Worm (Caenorhabditis elegans) whole organism, L1 larva: ENCODE results near the gene pud-4.

Experiments
- aha-1 ChIP-seq: fragments of 150-350 bp; optimal IDR thresholded peaks from 2 replicates; lab custom pipeline; 2014; ENCODE audit warnings: missing biosample characterization, missing genetic modification characterization
- blmp-1 ChIP-seq: fragments of 150-350 bp; optimal IDR thresholded peaks from 2 replicates; lab custom pipeline; 2014; ENCODE audit warnings: missing biosample characterization, missing genetic modification characterization
- ceh-8 ChIP-seq: fragments of 200-800 bp; sonication (Bioruptor generic); optimal IDR thresholded peaks from 2 replicates; lab custom pipeline; 2018; ENCODE audit warnings: mild to moderate bottlenecking, missing genetic modification characterization, moderate library complexity, missing compliant biosample characterization
- ces-1 ChIP-seq: fragments of 150-350 bp; optimal IDR thresholded peaks from 2 replicates; lab custom pipeline; 2014; ENCODE audit warnings: missing biosample characterization, missing genetic modification reagents, missing genetic modification characterization
- egl-13 ChIP-seq: sonication (generic microtip); optimal IDR thresholded peaks from 2 replicates; lab custom pipeline; 2016; ENCODE audit warnings: missing genotype, missing genetic modification reagents, missing genetic modification characterization, missing compliant biosample characterization
- grh-1 ChIP-seq: fragments of 200-800 bp; sonication (Bioruptor generic); IDR thresholded peaks from 2 replicates; pipeline ENCODE4 v1.3.6; 2022; ENCODE audit warnings: missing genetic modification reagents, missing genetic modification characterization, missing compliant biosample characterization
- irx-1 ChIP-seq: sonication (generic microtip); optimal IDR thresholded peaks from 2 replicates; lab custom pipeline; 2016; ENCODE audit warnings: missing genetic modification characterization, missing compliant biosample characterization
- lin-13 ChIP-seq: fragments of 150-350 bp; optimal IDR thresholded peaks from 2 replicates; lab custom pipeline; 2014; ENCODE audit warnings: missing biosample characterization, missing genetic modification reagents, missing genetic modification characterization
- lin-15B ChIP-seq: fragments of 150-350 bp; sonication (generic microtip); optimal IDR thresholded peaks from 3 replicates; lab custom pipeline; 2014; ENCODE audit warnings: missing biosample characterization, missing genetic modification characterization
- mdl-1 ChIP-seq, 2 experiments: fragments of 150-350 bp; optimal IDR thresholded peaks; 2 replicates each; lab custom pipeline; 2014 to 2017; ENCODE audit warnings: missing biosample characterization in 2 of 2, missing genetic modification characterization in 2 of 2, inconsistent platforms in 1 of 2
- mef-2 ChIP-seq: fragments of 150-350 bp; optimal IDR thresholded peaks from 2 replicates; lab custom pipeline; 2014; ENCODE audit warnings: missing biosample characterization, missing genetic modification characterization
- nhr-237 ChIP-seq: fragments of 150-350 bp; optimal IDR thresholded peaks from 2 replicates; lab custom pipeline; 2014; ENCODE audit warnings: missing biosample characterization, missing genetic modification characterization
- nhr-47 ChIP-seq: sonication (generic microtip); optimal IDR thresholded peaks from 2 replicates; lab custom pipeline; 2016; ENCODE audit warnings: mild to moderate bottlenecking, missing genetic modification characterization, moderate library complexity, missing compliant biosample characterization
- nhr-84 ChIP-seq: sonication (generic microtip); optimal IDR thresholded peaks from 2 replicates; lab custom pipeline; 2017; ENCODE audit warnings: missing biosample characterization, missing genetic modification characterization
- pqm-1 ChIP-seq: sonication (generic microtip); optimal IDR thresholded peaks from 3 replicates; lab custom pipeline; 2017; ENCODE audit warnings: missing biosample characterization, missing genetic modification characterization
- rnt-1 ChIP-seq: sonication (generic microtip); optimal IDR thresholded peaks from 2 replicates; lab custom pipeline; 2016; ENCODE audit warnings: mild to moderate bottlenecking, missing genetic modification characterization, moderate library complexity, missing compliant biosample characterization
- snpc-4 ChIP-seq: fragments of 150-350 bp; optimal IDR thresholded peaks from 2 replicates; lab custom pipeline; 2014; ENCODE audit warnings: missing biosample characterization, missing genetic modification characterization
- tbx-2 ChIP-seq: sonication (generic microtip); optimal IDR thresholded peaks from 2 replicates; lab custom pipeline; 2016; ENCODE audit warnings: missing genetic modification characterization, missing compliant biosample characterization
- vab-15 ChIP-seq: sonication (generic microtip); optimal IDR thresholded peaks from 2 replicates; lab custom pipeline; 2017; ENCODE audit warnings: missing genotype, mild to moderate bottlenecking, missing genetic modification characterization, missing compliant biosample characterization

pud-4 gene

ce11 chrV:2343572-2343971 is 17.1 kb downstream of the pud-4 start:
- TF ChIP-seq nhr-47 (tag; lab: Kevin White, UChicago) (no peak), aha-1 (tag; lab: Kevin White, UChicago) (no peak), ces-1 (GFP tag; lab: Kevin White, UChicago) (no peak), mef-2 (tag; lab: Kevin White, UChicago) (no peak), mdl-1 (tag; optimal IDR thresholded peaks at IDR 0.05; lab: Kevin White, UChicago) (no peak), grh-1 (GFP tag; lab: Robert Waterston, UW) (no peak), nhr-237 (tag; lab: Kevin White, UChicago) (no peak), vab-15 (no peak), lin-13 (GFP tag; lab: Kevin White, UChicago) (no peak), pqm-1 (tag; lab: Kevin White, UChicago) (no peak), tbx-2 (tag; lab: Kevin White, UChicago) (no peak), blmp-1 (tag; lab: Kevin White, UChicago) (no peak), ceh-8 (no peak), snpc-4 (no peak), lin-15B (tag; lab: Kevin White, UChicago) (no peak), nhr-84 (tag; lab: Kevin White, UChicago) (no peak), rnt-1 (tag; lab: Kevin White, UChicago) (no peak), irx-1 (tag; lab: Kevin White, UChicago) (no peak), egl-13 (tag; lab: Kevin White, UChicago) (no peak)
- TF ChIP-seq, all 84 proteins: peak for 0
